Fruit fly (Drosophila melanogaster) whole organism, embryonic: ENCODE results near the gene CG13074.

Experiments
- Adf1 ChIP-seq: fragments of 200-800 bp; sonication (Bioruptor generic); IDR thresholded peaks from 2 replicates; pipeline ENCODE4 v1.3.6; 2022; ENCODE audit warnings: missing biosample characterization, missing genetic modification characterization
- Antp ChIP-seq: fragments of 200-800 bp; sonication (Bioruptor generic); optimal IDR thresholded peaks from 3 replicates; lab custom pipeline; 2016; ENCODE audit warnings: missing biosample characterization, missing genetic modification characterization
- Asciz ChIP-seq: fragments of 200-800 bp; sonication (Bioruptor generic); optimal IDR thresholded peaks from 2 replicates; lab custom pipeline; 2017; ENCODE audit warnings: missing biosample characterization, mild to moderate bottlenecking, missing genetic modification characterization, missing genetic modification reagents
- CG10209 ChIP-seq: fragments of 200-800 bp; sonication (Bioruptor generic); optimal IDR thresholded peaks from 3 replicates; lab custom pipeline; 2017; ENCODE audit warnings: missing biosample characterization, mild to moderate bottlenecking, missing genetic modification characterization, missing genetic modification reagents
- CG10654 ChIP-seq: fragments of 200-800 bp; sonication (Bioruptor generic); optimal IDR thresholded peaks from 2 replicates; lab custom pipeline; 2016; ENCODE audit warnings: missing biosample characterization, missing genetic modification characterization
- CG13424 ChIP-seq: fragments of 200-800 bp; sonication (Bioruptor generic); optimal IDR thresholded peaks from 2 replicates; lab custom pipeline; 2019; ENCODE audit warnings: missing biosample characterization, mild to moderate bottlenecking, missing genetic modification characterization, moderate library complexity
- CG13775 ChIP-seq: fragments of 200-800 bp; sonication (Bioruptor generic); optimal IDR thresholded peaks from 3 replicates; lab custom pipeline; 2017; ENCODE audit warnings: missing biosample characterization, mild to moderate bottlenecking, missing genetic modification characterization
- CG16779 ChIP-seq: fragments of 200-800 bp; sonication (Bioruptor generic); IDR thresholded peaks from 2 replicates; pipeline ENCODE4 v1.3.6; 2022; ENCODE audit warnings: missing biosample characterization, missing genetic modification characterization
- CG16813 ChIP-seq: fragments of 200-800 bp; sonication (Bioruptor generic); IDR thresholded peaks from 3 replicates; pipeline ENCODE4 v1.3.6; 2022; ENCODE audit warnings: missing biosample characterization, missing genetic modification characterization; ENCODE audit not compliant: partially characterized antibody
- CG17829 ChIP-seq: fragments of 200-800 bp; optimal IDR thresholded peaks from 2 replicates; lab custom pipeline; 2019; ENCODE audit warnings: missing biosample characterization, mild to moderate bottlenecking, missing genetic modification characterization, moderate library complexity
- CG18262 ChIP-seq: fragments of 200-800 bp; optimal IDR thresholded peaks from 3 replicates; lab custom pipeline; 2019; ENCODE audit warnings: missing biosample characterization, mild to moderate bottlenecking, missing genetic modification characterization, moderate library complexity
- CG18599 ChIP-seq: fragments of 200-800 bp; sonication (Bioruptor generic); optimal IDR thresholded peaks from 3 replicates; lab custom pipeline; 2017; ENCODE audit warnings: missing biosample characterization, missing genetic modification characterization, mild to moderate bottlenecking, moderate library complexity, missing genetic modification reagents
- CG2678 ChIP-seq: fragments of 200-800 bp; sonication (Bioruptor generic); optimal IDR thresholded peaks from 3 replicates; lab custom pipeline; 2019; ENCODE audit warnings: missing biosample characterization, mild to moderate bottlenecking, missing genetic modification characterization, moderate library complexity
- CG2875 ChIP-seq: fragments of 200-800 bp; sonication (Bioruptor generic); optimal IDR thresholded peaks from 2 replicates; lab custom pipeline; 2017; ENCODE audit warnings: missing biosample characterization, mild to moderate bottlenecking, missing genetic modification characterization, missing genetic modification reagents
- CG30431 ChIP-seq: fragments of 200-800 bp; sonication (Bioruptor generic); optimal IDR thresholded peaks from 2 replicates; lab custom pipeline; 2017; ENCODE audit warnings: missing biosample characterization, missing genetic modification characterization
- CG32532 ChIP-seq: fragments of 200-800 bp; sonication (Bioruptor generic); IDR thresholded peaks from 2 replicates; pipeline ENCODE4 v1.3.6; 2022; ENCODE audit warnings: missing biosample characterization, missing genetic modification characterization
- CG33557 ChIP-seq: fragments of 200-800 bp; sonication (Bioruptor generic); optimal IDR thresholded peaks from 2 replicates; lab custom pipeline; 2019; ENCODE audit warnings: missing biosample characterization, mild to moderate bottlenecking, missing genetic modification characterization, moderate library complexity
- CG34224 ChIP-seq: fragments of 200-800 bp; sonication (Bioruptor generic); IDR thresholded peaks from 3 replicates; pipeline ENCODE4 v1.3.6; 2022; ENCODE audit warnings: missing biosample characterization, missing genetic modification characterization; ENCODE audit not compliant: partially characterized antibody
- CG6791 ChIP-seq: fragments of 200-800 bp; sonication (Bioruptor generic); IDR thresholded peaks from 3 replicates; pipeline ENCODE4 v1.3.6; 2022; ENCODE audit warnings: missing biosample characterization, missing genetic modification characterization; ENCODE audit not compliant: partially characterized antibody
- CG7271 ChIP-seq: fragments of 200-800 bp; sonication (Bioruptor generic); optimal IDR thresholded peaks from 2 replicates; lab custom pipeline; 2018; ENCODE audit warnings: missing biosample characterization, mild to moderate bottlenecking, missing genetic modification characterization, moderate library complexity
- CG9437 ChIP-seq: fragments of 200-800 bp; sonication (Bioruptor generic); optimal IDR thresholded peaks from 2 replicates; lab custom pipeline; 2018; ENCODE audit warnings: missing biosample characterization, mild to moderate bottlenecking, missing genetic modification characterization
- CG9932 ChIP-seq: fragments of 200-800 bp; sonication (Bioruptor generic); IDR thresholded peaks from 2 replicates; pipeline ENCODE4 v1.3.6; 2022; ENCODE audit warnings: missing biosample characterization, missing genetic modification characterization
- Camta ChIP-seq: fragments of 200-800 bp; sonication (Bioruptor generic); optimal IDR thresholded peaks from 2 replicates; lab custom pipeline; 2016; ENCODE audit warnings: missing biosample characterization, missing genetic modification characterization
- Chrac-16 ChIP-seq: fragments of 200-800 bp; sonication (Bioruptor generic); optimal IDR thresholded peaks from 3 replicates; lab custom pipeline; 2016; ENCODE audit warnings: missing biosample characterization, missing genetic modification characterization
- Dip3 ChIP-seq: fragments of 200-800 bp; sonication (Bioruptor generic); optimal IDR thresholded peaks from 3 replicates; lab custom pipeline; 2016; ENCODE audit warnings: missing biosample characterization, missing genetic modification characterization
- Myb ChIP-seq: fragments of 200-800 bp; sonication (Bioruptor generic); optimal IDR thresholded peaks from 2 replicates; lab custom pipeline; 2016; ENCODE audit warnings: missing biosample characterization, missing genetic modification characterization
- bsh ChIP-seq, 2 experiments: fragments of 200-800 bp; sonication (Bioruptor generic); optimal IDR thresholded peaks; 2 replicates each; lab custom pipeline; 2017 to 2018; ENCODE audit warnings: mild to moderate bottlenecking in 2 of 2, missing biosample characterization in 2 of 2, missing genetic modification characterization in 2 of 2, moderate library complexity in 1 of 2
- btn ChIP-seq: fragments of 200-800 bp; sonication (Bioruptor generic); optimal IDR thresholded peaks from 2 replicates; lab custom pipeline; 2016; ENCODE audit warnings: missing biosample characterization, missing genetic modification characterization
- cwo ChIP-seq: fragments of 200-800 bp; sonication (Bioruptor generic); optimal IDR thresholded peaks from 3 replicates; lab custom pipeline; 2017; ENCODE audit warnings: missing biosample characterization, missing genetic modification characterization, mild to moderate bottlenecking, moderate library complexity, missing genetic modification reagents
- eve ChIP-seq, 2 experiments: fragments of >200 bp; optimal IDR thresholded peaks; 2 replicates each; lab custom pipeline; 2017; ENCODE audit warnings: missing biosample characterization in 2 of 2, missing genetic modification characterization in 2 of 2
- fd102C ChIP-seq: fragments of 200-800 bp; sonication (Bioruptor generic); optimal IDR thresholded peaks from 2 replicates; lab custom pipeline; 2018; ENCODE audit warnings: missing biosample characterization, mild to moderate bottlenecking, missing genetic modification characterization, moderate library complexity
- gfzf ChIP-seq: fragments of 200-800 bp; sonication (Bioruptor generic); optimal IDR thresholded peaks from 2 replicates; lab custom pipeline; 2016; ENCODE audit warnings: missing biosample characterization, mild to moderate bottlenecking, missing genetic modification characterization, moderate library complexity
- insv ChIP-seq, 2 experiments: fragments of 200-800 bp; sonication (Bioruptor generic); optimal IDR thresholded peaks; 3 replicates each; lab custom pipeline; 2016 to 2018; ENCODE audit warnings: missing biosample characterization in 2 of 2, missing genetic modification characterization in 2 of 2
- mld ChIP-seq: fragments of 200-800 bp; sonication (Bioruptor generic); IDR thresholded peaks from 3 replicates; pipeline ENCODE4 v1.3.6; 2022; ENCODE audit warnings: missing biosample characterization, missing genetic modification characterization; ENCODE audit not compliant: partially characterized antibody
- pan ChIP-seq, 4 experiments: fragments of >200 bp in 3 of 4; fragments of 200-800 bp in 1 of 4; sonication (Bioruptor generic) in 1 of 4; optimal IDR thresholded peaks in 3 of 4; IDR thresholded peaks in 1 of 4; 2 replicates each; pipeline versions ENCODE4 v1.3.6 to Lab custom; 2017 to 2022; ENCODE audit warnings: missing biosample characterization in 2 of 4, missing genetic modification characterization in 2 of 4, mixed read lengths in 1 of 4
- pum ChIP-seq: fragments of 200-800 bp; sonication (Bioruptor generic); optimal IDR thresholded peaks from 2 replicates; lab custom pipeline; 2016; ENCODE audit warnings: missing biosample characterization, missing genetic modification characterization
- rib ChIP-seq: fragments of 200-800 bp; sonication (Bioruptor generic); IDR thresholded peaks from 2 replicates; pipeline ENCODE4 v1.3.6; 2022; ENCODE audit warnings: missing biosample characterization, missing genetic modification characterization
- sd ChIP-seq: fragments of 200-800 bp; sonication (Bioruptor generic); optimal IDR thresholded peaks from 3 replicates; lab custom pipeline; 2018; ENCODE audit warnings: missing biosample characterization, mild to moderate bottlenecking, missing genetic modification characterization, moderate library complexity
- sens ChIP-seq: fragments of 200-800 bp; sonication (Bioruptor generic); peaks from one replicate; lab custom pipeline; 2016; ENCODE audit warnings: missing biosample characterization, missing genetic modification characterization
- sisA ChIP-seq: fragments of 200-800 bp; sonication (Bioruptor generic); IDR thresholded peaks from 2 replicates; pipeline ENCODE4 v1.3.6; 2022; ENCODE audit warnings: missing biosample characterization, missing genetic modification characterization
- so ChIP-seq: fragments of 200-800 bp; sonication (Bioruptor generic); IDR thresholded peaks from 3 replicates; pipeline ENCODE4 v1.3.6; 2022; ENCODE audit warnings: missing biosample characterization, missing genetic modification characterization
- tgo ChIP-seq: fragments of 200-800 bp; sonication (Bioruptor generic); IDR thresholded peaks from 3 replicates; pipeline ENCODE4 v1.3.6; 2022; ENCODE audit warnings: missing biosample characterization, missing genetic modification characterization
- tio ChIP-seq: fragments of 200-800 bp; sonication (Bioruptor generic); optimal IDR thresholded peaks from 2 replicates; lab custom pipeline; 2017; ENCODE audit warnings: missing biosample characterization, missing genetic modification characterization, inconsistent platforms
- tna ChIP-seq: fragments of 200-800 bp; sonication (Bioruptor generic); IDR thresholded peaks from 2 replicates; pipeline ENCODE4 v1.3.6; 2022; ENCODE audit warnings: missing biosample characterization, missing genetic modification characterization; ENCODE audit not compliant: partially characterized antibody
- tup ChIP-seq: fragments of 200-800 bp; sonication (Bioruptor generic); optimal IDR thresholded peaks from 2 replicates; lab custom pipeline; 2016; ENCODE audit warnings: missing biosample characterization, mild to moderate bottlenecking, missing genetic modification characterization, moderate library complexity
- twi ChIP-seq: fragments of 200-800 bp; optimal IDR thresholded peaks from 2 replicates; lab custom pipeline; 2019; ENCODE audit warnings: missing biosample characterization, mild to moderate bottlenecking, missing genetic modification characterization, moderate library complexity
- zen2 ChIP-seq: fragments of 200-800 bp; sonication (Bioruptor generic); IDR thresholded peaks from 3 replicates; pipeline ENCODE4 v1.3.6; 2022; ENCODE audit warnings: missing biosample characterization, missing genetic modification characterization; ENCODE audit not compliant: partially characterized antibody

CG13074 gene

DNA sequence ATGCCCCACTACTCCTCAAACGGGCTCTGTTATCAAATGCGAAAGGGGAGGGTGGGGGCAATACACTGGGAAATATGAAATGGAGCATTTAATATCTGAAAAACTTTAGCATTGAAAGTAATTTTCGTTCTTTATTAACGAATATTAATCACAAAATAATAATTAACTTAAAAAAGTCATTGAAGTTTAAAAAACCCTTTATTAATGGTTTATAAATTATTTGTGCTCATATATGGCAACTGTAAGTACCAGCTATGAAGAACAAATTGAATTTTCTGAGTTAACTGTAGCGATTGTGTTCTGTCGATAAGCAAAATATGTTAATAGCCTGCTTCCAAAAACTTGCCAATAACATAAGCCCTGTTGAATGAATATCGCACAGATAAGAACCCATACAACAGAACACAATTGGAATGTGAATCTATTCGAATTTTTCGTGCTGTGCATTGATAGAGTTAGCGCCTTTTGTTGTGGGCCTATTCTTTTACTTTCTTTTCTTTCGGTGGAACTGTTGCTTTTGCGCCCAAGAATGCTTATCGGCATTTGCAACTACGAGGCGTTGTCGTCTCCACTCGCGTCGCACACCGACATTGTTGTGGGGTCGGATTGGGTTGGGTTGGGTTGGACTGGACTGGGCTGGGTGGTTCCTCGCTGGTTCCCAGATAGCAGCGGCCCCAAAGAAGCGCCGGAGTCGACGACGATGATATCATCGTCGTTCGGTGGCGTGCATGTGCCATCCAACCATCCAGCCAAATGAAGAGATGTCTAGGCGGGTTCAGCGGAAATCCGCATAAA lies 36.3 kb downstream of the CG13074 start (continued):
- peak; percentile 79 for TF ChIP-seq CG18262 (tag; lab: Kevin White, UChicago)
- no peak for TF ChIP-seq btn
- peak; percentile 56 for TF ChIP-seq CG13424 (tag; lab: Kevin White, UChicago)
- peak; percentile 22 for TF ChIP-seq Myb (GFP tag; lab: Kevin White, UChicago)
- 0 out of 2 replicates have a peak, but pooled peaks have one; percentile 19 for TF ChIP-seq rib (GFP tag; lab: Robert Waterston, UW)
- no peak for TF ChIP-seq mld (GFP tag; lab: Robert Waterston, UW)
- TF ChIP-seq CG33557: peak; percentile 9
- no peak for TF ChIP-seq Adf1 (GFP tag; lab: Robert Waterston, UW)
- TF ChIP-seq Camta (GFP tag; lab: Kevin White, UChicago): no peak
- TF ChIP-seq tio: peak; percentile 65
- no peak for TF ChIP-seq pan (optimal IDR thresholded peaks at IDR 0.05; lab: Kevin White, UChicago)
- TF ChIP-seq pan (GFP tag; optimal IDR thresholded peaks at IDR 0.05 in 1 of 2, IDR thresholded peaks at IDR 0.05 in 1 of 2): no peak
- no peak for TF ChIP-seq twi (tag; lab: Kevin White, UChicago)
- no peak for TF ChIP-seq fd102C
- no peak for TF ChIP-seq pum (GFP tag; lab: Kevin White, UChicago)
- TF ChIP-seq eve (GFP tag; optimal IDR thresholded peaks at IDR 0.05; lab: Kevin White, UChicago): peak in 1 of 2 experiments; percentile 87
- TF ChIP-seq tna (GFP tag; lab: Robert Waterston, UW): no peak
- TF ChIP-seq CG2678: no peak
- TF ChIP-seq zen2: no peak
- peak; percentile 76 for TF ChIP-seq sd (tag; lab: Kevin White, UChicago)
- peak; percentile 1 for TF ChIP-seq CG30431
- peak; percentile 19 for TF ChIP-seq Antp (GFP tag; lab: Kevin White, UChicago)
- TF ChIP-seq Asciz (GFP tag; lab: Kevin White, UChicago): no peak
- TF ChIP-seq tup (GFP tag; lab: Kevin White, UChicago): no peak
- TF ChIP-seq CG34224 (GFP tag; lab: Robert Waterston, UW): no peak
- peak; percentile 20; the same call in 1 of the 2 replicates for TF ChIP-seq sisA (GFP tag; lab: Robert Waterston, UW)
- TF ChIP-seq Chrac-16 (GFP tag; lab: Kevin White, UChicago): peak; percentile 48
- TF ChIP-seq so (GFP tag; lab: Robert Waterston, UW): no peak
- no peak for TF ChIP-seq CG16813 (GFP tag; lab: Robert Waterston, UW)
- TF ChIP-seq CG17829: peak; percentile 53
- TF ChIP-seq CG9932 (GFP tag; lab: Robert Waterston, UW): 0 out of 2 replicates have a peak, but pooled peaks have one; percentile 31
- TF ChIP-seq CG16779 (GFP tag; lab: Robert Waterston, UW): no peak
- peak; percentile 53 for TF ChIP-seq CG10209 (GFP tag; lab: Kevin White, UChicago)
- peak; percentile 13 for TF ChIP-seq CG2875 (GFP tag; lab: Kevin White, UChicago)
- TF ChIP-seq CG6791 (GFP tag; lab: Robert Waterston, UW): no peak
- no peak; the same call in 1 of the 2 replicates for TF ChIP-seq CG32532 (GFP tag; lab: Robert Waterston, UW)
- no peak for TF ChIP-seq gfzf (GFP tag; lab: Kevin White, UChicago)
- TF ChIP-seq Dip3: peak; percentile 19
- peak; percentile 54 for TF ChIP-seq CG13775 (GFP tag; lab: Kevin White, UChicago)
- peak; percentile 42 for TF ChIP-seq CG18599 (GFP tag; lab: Kevin White, UChicago)
- TF ChIP-seq bsh (GFP tag; optimal IDR thresholded peaks at IDR 0.05; lab: Kevin White, UChicago): peak in 1 of 2 experiments; percentile 51
- TF ChIP-seq cwo (GFP tag; lab: Kevin White, UChicago): peak; percentile 33
- TF ChIP-seq CG7271 (tag; lab: Kevin White, UChicago): no peak
- TF ChIP-seq CG9437 (GFP tag; lab: Kevin White, UChicago): peak; percentile 59
- no peak; the same call in 2 of the 3 replicates for TF ChIP-seq tgo (GFP tag; lab: Robert Waterston, UW)
- TF ChIP-seq insv (GFP tag; optimal IDR thresholded peaks at IDR 0.05; lab: Kevin White, UChicago): no peak
- TF ChIP-seq sens (GFP tag; lab: Kevin White, UChicago): peak; percentile 88
- TF ChIP-seq CG10654 (GFP tag; lab: Kevin White, UChicago): peak; percentile 5
